Worm (Caenorhabditis elegans) whole organism, late embryonic: ENCODE data around the gene K12H6.2.

Source experiments
- C38D4.7 ChIP-seq: fragments of 200-800 bp; sonication (Bioruptor generic); optimal IDR thresholded peaks from 2 replicates; lab custom pipeline; 2018; ENCODE audit warnings: mild to moderate bottlenecking, missing genetic modification characterization, moderate library complexity, missing compliant biosample characterization
- F13H6.1 ChIP-seq: sonication (generic microtip); optimal IDR thresholded peaks from 2 replicates; lab custom pipeline; 2016; ENCODE audit warnings: missing genetic modification characterization, missing compliant biosample characterization
- T23F11.4 ChIP-seq: fragments of 200-800 bp; sonication (Bioruptor generic); optimal IDR thresholded peaks from 2 replicates; lab custom pipeline; 2018; ENCODE audit warnings: mild to moderate bottlenecking, missing genetic modification characterization, missing compliant biosample characterization
- Y22D7AL.16 ChIP-seq: sonication (generic microtip); optimal IDR thresholded peaks from 2 replicates; lab custom pipeline; 2016; ENCODE audit warnings: missing genetic modification characterization, missing compliant biosample characterization
- ceh-24 ChIP-seq: sonication (generic microtip); optimal IDR thresholded peaks from 2 replicates; lab custom pipeline; 2016; ENCODE audit warnings: mild to moderate bottlenecking, missing genetic modification characterization, missing compliant biosample characterization
- ceh-30 ChIP-seq: fragments of 150-350 bp; optimal IDR thresholded peaks from 2 replicates; lab custom pipeline; 2014; ENCODE audit warnings: missing biosample characterization, missing genetic modification characterization
- ceh-31 ChIP-seq: sonication (generic microtip); optimal IDR thresholded peaks from 2 replicates; lab custom pipeline; 2016; ENCODE audit warnings: missing genetic modification characterization, missing compliant biosample characterization
- ceh-45 ChIP-seq: fragments of 200-800 bp; sonication (Bioruptor generic); IDR thresholded peaks from 2 replicates; pipeline ENCODE4 v1.3.6; 2022; ENCODE audit warnings: missing genetic modification reagents, missing genetic modification characterization, missing compliant biosample characterization
- ceh-6 ChIP-seq: fragments of 200-800 bp; sonication (Bioruptor generic); optimal IDR thresholded peaks from 2 replicates; lab custom pipeline; 2018; ENCODE audit warnings: mild to moderate bottlenecking, missing genetic modification characterization, missing compliant biosample characterization
- che-1 ChIP-seq: sonication (generic microtip); optimal IDR thresholded peaks from 2 replicates; lab custom pipeline; 2016; ENCODE audit warnings: mild to moderate bottlenecking, missing genetic modification characterization, missing compliant biosample characterization
- dve-1 ChIP-seq: sonication (generic microtip); optimal IDR thresholded peaks from 2 replicates; lab custom pipeline; 2017; ENCODE audit warnings: antibody characterized with exemption, mild to moderate bottlenecking, missing genetic modification characterization, missing compliant biosample characterization
- elt-2 ChIP-seq: sonication (generic microtip); optimal IDR thresholded peaks from 2 replicates; lab custom pipeline; 2016; ENCODE audit warnings: missing genetic modification reagents, missing genetic modification characterization, missing compliant biosample characterization
- elt-4 ChIP-seq: sonication (generic microtip); optimal IDR thresholded peaks from 2 replicates; lab custom pipeline; 2016; ENCODE audit warnings: missing genetic modification characterization, missing compliant biosample characterization
- ets-4 ChIP-seq: sonication (generic microtip); optimal IDR thresholded peaks from 2 replicates; lab custom pipeline; 2016; ENCODE audit warnings: missing genetic modification characterization, missing compliant biosample characterization
- eyg-1 ChIP-seq: sonication (generic microtip); optimal IDR thresholded peaks from 2 replicates; lab custom pipeline; 2016; ENCODE audit warnings: missing genotype, missing genetic modification characterization, missing compliant biosample characterization
- fkh-10 ChIP-seq: fragments of 150-350 bp; optimal IDR thresholded peaks from 2 replicates; lab custom pipeline; 2014; ENCODE audit warnings: missing biosample characterization, missing genetic modification reagents, missing genetic modification characterization
- fkh-6 ChIP-seq: sonication (generic microtip); optimal IDR thresholded peaks from 2 replicates; lab custom pipeline; 2016; ENCODE audit warnings: missing genetic modification characterization, missing compliant biosample characterization
- gmeb-2 ChIP-seq: sonication (generic microtip); optimal IDR thresholded peaks from 2 replicates; lab custom pipeline; 2016; ENCODE audit warnings: missing genetic modification characterization, inconsistent platforms, missing compliant biosample characterization
- hlh-15 ChIP-seq: sonication (generic microtip); optimal IDR thresholded peaks from 2 replicates; lab custom pipeline; 2016; ENCODE audit warnings: missing genetic modification characterization, missing compliant biosample characterization
- hlh-6 ChIP-seq: sonication (generic microtip); optimal IDR thresholded peaks from 2 replicates; lab custom pipeline; 2016; ENCODE audit warnings: missing genotype, missing genetic modification characterization, missing compliant biosample characterization
- mec-3 ChIP-seq: sonication (generic microtip); optimal IDR thresholded peaks from 2 replicates; lab custom pipeline; 2016; ENCODE audit warnings: borderline replicate concordance, missing genetic modification characterization, missing compliant biosample characterization
- nhr-11 ChIP-seq: fragments of 150-350 bp; optimal IDR thresholded peaks from 2 replicates; lab custom pipeline; 2014; ENCODE audit warnings: missing biosample characterization, missing genetic modification characterization
- npax-4 ChIP-seq: sonication (generic microtip); optimal IDR thresholded peaks from 2 replicates; lab custom pipeline; 2016; ENCODE audit warnings: missing genetic modification characterization, missing compliant biosample characterization
- pag-3 ChIP-seq: sonication (generic microtip); optimal IDR thresholded peaks from 2 replicates; lab custom pipeline; 2016; ENCODE audit warnings: missing compliant biosample characterization, missing genetic modification characterization, borderline replicate concordance
- pat-9 ChIP-seq: fragments of 200-800 bp; sonication (Bioruptor generic); optimal IDR thresholded peaks from 2 replicates; lab custom pipeline; 2018; ENCODE audit warnings: mild to moderate bottlenecking, missing genetic modification characterization, moderate library complexity, missing compliant biosample characterization
- pax-1 ChIP-seq: fragments of 150-350 bp; optimal IDR thresholded peaks from 2 replicates; lab custom pipeline; 2014; ENCODE audit warnings: missing biosample characterization, missing genetic modification characterization
- pha-2 ChIP-seq: sonication (generic microtip); optimal IDR thresholded peaks from 2 replicates; lab custom pipeline; 2017; ENCODE audit warnings: mild to moderate bottlenecking, missing genetic modification characterization, missing compliant biosample characterization
- pros-1 ChIP-seq: fragments of 150-350 bp; optimal IDR thresholded peaks from 2 replicates; lab custom pipeline; 2014; ENCODE audit warnings: missing biosample characterization, missing genetic modification reagents, missing genetic modification characterization
- ref-2 ChIP-seq: sonication (generic microtip); optimal IDR thresholded peaks from 2 replicates; lab custom pipeline; 2016; ENCODE audit warnings: missing genetic modification characterization, missing compliant biosample characterization
- rnt-1 ChIP-seq: sonication (generic microtip); optimal IDR thresholded peaks from 2 replicates; lab custom pipeline; 2016; ENCODE audit warnings: missing genetic modification characterization, missing compliant biosample characterization
- sdc-2 ChIP-seq: sonication (generic microtip); optimal IDR thresholded peaks from 2 replicates; lab custom pipeline; 2016; ENCODE audit warnings: missing genotype, missing genetic modification characterization, missing compliant biosample characterization
- sox-2 ChIP-seq: fragments of 200-800 bp; sonication (Bioruptor generic); IDR thresholded peaks from 2 replicates; pipeline ENCODE4 v1.3.6; 2022; ENCODE audit warnings: missing genetic modification reagents, missing genetic modification characterization, missing compliant biosample characterization
- sox-4 ChIP-seq: sonication (generic microtip); optimal IDR thresholded peaks from 2 replicates; lab custom pipeline; 2017; ENCODE audit warnings: mild to moderate bottlenecking, missing genetic modification characterization, inconsistent platforms, missing compliant biosample characterization
- ttx-3 ChIP-seq: sonication (generic microtip); optimal IDR thresholded peaks from 2 replicates; lab custom pipeline; 2016; ENCODE audit warnings: missing genetic modification reagents, missing genetic modification characterization, missing compliant biosample characterization
- unc-86 ChIP-seq: sonication (generic microtip); optimal IDR thresholded peaks from 2 replicates; lab custom pipeline; 2016; ENCODE audit warnings: missing genetic modification characterization, missing compliant biosample characterization

K12H6.2 gene

ce11 chrII:2795413-2795812 lies 19.9 kb downstream of the K12H6.2 start:
- no peak for TF ChIP-seq ttx-3
- TF ChIP-seq npax-4 (tag; lab: Kevin White, UChicago) = no peak
- no peak for TF ChIP-seq sox-2 (GFP tag; lab: Robert Waterston, UW)
- no peak for TF ChIP-seq gmeb-2 (tag; lab: Kevin White, UChicago)
- TF ChIP-seq ceh-45 = no peak
- TF ChIP-seq dve-1 (tag; lab: Kevin White, UChicago) = no peak
- TF ChIP-seq C38D4.7 (GFP tag; lab: Kevin White, UChicago) = no peak
- TF ChIP-seq ref-2 (tag; lab: Kevin White, UChicago) = no peak
- no peak for TF ChIP-seq pax-1 (tag; lab: Kevin White, UChicago)
- TF ChIP-seq ceh-31 (tag; lab: Kevin White, UChicago) = no peak
- no peak for TF ChIP-seq pag-3 (tag; lab: Kevin White, UChicago)
- no peak for TF ChIP-seq pha-2
- TF ChIP-seq fkh-10 (GFP tag; lab: Kevin White, UChicago) = no peak
- no peak for TF ChIP-seq hlh-6
- no peak for TF ChIP-seq sdc-2 (tag; lab: Kevin White, UChicago)
- TF ChIP-seq, all 69 proteins: peak for 0

ce11 chrII:2791693-2792092 lies 23.7 kb downstream of the K12H6.2 start:
- TF ChIP-seq pros-1 (tag; lab: Kevin White, UChicago) = no peak
- TF ChIP-seq che-1 (tag; lab: Kevin White, UChicago) = no peak
- no peak for TF ChIP-seq F13H6.1 (tag; lab: Kevin White, UChicago)
- no peak for TF ChIP-seq pat-9 (tag; lab: Kevin White, UChicago)
- TF ChIP-seq sox-4 (tag; lab: Kevin White, UChicago) = no peak
- no peak for TF ChIP-seq eyg-1 (tag; lab: Kevin White, UChicago)

DNA sequence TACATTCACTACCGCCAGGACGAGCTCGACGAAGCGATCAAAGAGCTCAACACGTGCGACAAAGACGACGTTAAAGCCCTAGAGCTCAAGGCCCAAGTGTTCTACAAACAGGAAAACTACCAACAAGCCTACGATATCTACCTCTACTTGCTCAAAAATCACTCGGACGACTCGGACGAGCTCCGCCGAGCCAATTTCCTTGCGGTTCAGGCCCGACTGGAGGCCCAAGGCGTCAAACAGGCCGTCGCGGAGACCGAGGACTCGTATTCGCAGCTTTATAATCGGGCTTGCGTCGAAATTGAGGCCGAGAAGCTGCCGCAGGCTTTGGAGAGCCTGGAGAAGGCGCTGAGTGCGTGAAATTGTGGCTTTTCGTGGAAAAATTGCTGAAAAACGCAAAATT lies 27.5 kb downstream of the K12H6.2 start:
- no peak for TF ChIP-seq sdc-2 (tag; lab: Kevin White, UChicago)
- TF ChIP-seq elt-4 (tag; lab: Kevin White, UChicago) = no peak
- no peak for TF ChIP-seq unc-86 (tag; lab: Kevin White, UChicago)
- TF ChIP-seq hlh-15 = no peak

ce11 chrII:2787031-2787512 lies 28.3 kb downstream of the K12H6.2 start, which contains the start of the genes F08D12.12 and srpa-72:
TSS of gene F08D12.12 (minus strand) at chrII:2787081.
TSS of gene srpa-72 (plus strand) at chrII:2787481.
- TF ChIP-seq mec-3 (tag; lab: Kevin White, UChicago) (no peak), nhr-11 (no peak), ttx-3 (no peak), fkh-6 (no peak), ets-4 (tag; lab: Kevin White, UChicago) (no peak), F13H6.1 (tag; lab: Kevin White, UChicago) (no peak), ceh-24 (tag; lab: Kevin White, UChicago) (no peak), sdc-2 (tag; lab: Kevin White, UChicago) (no peak), Y22D7AL.16 (tag; lab: Kevin White, UChicago) (no peak), T23F11.4 (no peak), ceh-30 (tag; lab: Kevin White, UChicago) (no peak), rnt-1 (tag; lab: Kevin White, UChicago) (no peak), ceh-6 (no peak)
- TF ChIP-seq, all 69 proteins: peak for 0

ce11 chrII:2785787-2786186 lies 29.6 kb downstream of the K12H6.2 start:
- TF ChIP-seq elt-2 (tag; lab: Kevin White, UChicago) (no peak), hlh-6 (peak; percentile 10)
